Fruit fly (Drosophila melanogaster) whole organism, embryonic: ENCODE data around the gene Slu7.

ENCODE experiments used
- Asciz ChIP-seq: fragments of 200-800 bp; sonication (Bioruptor generic); optimal IDR thresholded peaks from 2 replicates; lab custom pipeline; 2017; ENCODE audit warnings: missing biosample characterization, mild to moderate bottlenecking, missing genetic modification characterization, missing genetic modification reagents
- CG13296 ChIP-seq: fragments of 200-800 bp; sonication (Bioruptor generic); optimal IDR thresholded peaks from 3 replicates; lab custom pipeline; 2018; ENCODE audit warnings: missing biosample characterization, mild to moderate bottlenecking, missing genetic modification characterization
- CG17359 ChIP-seq: fragments of 200-800 bp; sonication (Bioruptor generic); optimal IDR thresholded peaks from 3 replicates; lab custom pipeline; 2018; ENCODE audit warnings: missing biosample characterization, mild to moderate bottlenecking, missing genetic modification characterization, moderate library complexity
- CG17361 ChIP-seq: fragments of 200-800 bp; sonication (Bioruptor generic); IDR thresholded peaks from 3 replicates; pipeline ENCODE4 v1.3.6; 2022; ENCODE audit warnings: missing biosample characterization, missing genetic modification characterization
- CG18011 ChIP-seq: fragments of 200-800 bp; sonication (Bioruptor generic); optimal IDR thresholded peaks from 2 replicates; lab custom pipeline; 2017; ENCODE audit warnings: missing biosample characterization, missing genetic modification characterization, mild to moderate bottlenecking, moderate library complexity, missing genotype
- CG2889 ChIP-seq: fragments of 200-800 bp; sonication (Bioruptor generic); IDR thresholded peaks from 3 replicates; pipeline ENCODE4 v1.3.6; 2022; ENCODE audit warnings: missing biosample characterization, missing genetic modification characterization
- CG32767 ChIP-seq: fragments of 200-800 bp; sonication (Bioruptor generic); IDR thresholded peaks from 2 replicates; pipeline ENCODE4 v1.3.6; 2022; ENCODE audit warnings: missing biosample characterization, missing genetic modification characterization
- CG4617 ChIP-seq: fragments of 200-800 bp; sonication (Bioruptor generic); optimal IDR thresholded peaks from 3 replicates; lab custom pipeline; 2016; ENCODE audit warnings: missing biosample characterization, missing genetic modification characterization, borderline replicate concordance
- CG5180 ChIP-seq: fragments of 200-800 bp; sonication (Bioruptor generic); optimal IDR thresholded peaks from 3 replicates; lab custom pipeline; 2017; ENCODE audit warnings: missing biosample characterization, missing genetic modification characterization, mild to moderate bottlenecking, moderate library complexity, missing genetic modification reagents
- CG7556 ChIP-seq: fragments of 200-800 bp; sonication (Bioruptor generic); optimal IDR thresholded peaks from 2 replicates; lab custom pipeline; 2017; ENCODE audit warnings: missing biosample characterization, mild to moderate bottlenecking, missing genetic modification characterization
- CG8359 ChIP-seq: fragments of 200-800 bp; sonication (Bioruptor generic); optimal IDR thresholded peaks from 2 replicates; lab custom pipeline; 2017; ENCODE audit warnings: missing biosample characterization, mild to moderate bottlenecking, missing genetic modification characterization, borderline replicate concordance
- CG9876 ChIP-seq: fragments of 200-800 bp; sonication (Bioruptor generic); optimal IDR thresholded peaks from 2 replicates; lab custom pipeline; 2016; ENCODE audit warnings: missing biosample characterization, missing genetic modification characterization
- CTCF ChIP-seq: fragments of 200-800 bp; sonication (Bioruptor generic); optimal IDR thresholded peaks from 2 replicates; lab custom pipeline; 2017; ENCODE audit warnings: missing biosample characterization, mild to moderate bottlenecking, missing genetic modification characterization, moderate library complexity
- Dref ChIP-seq: fragments of 200-800 bp; sonication (Bioruptor generic); IDR thresholded peaks from 2 replicates; pipeline ENCODE4 v1.3.6; 2022; ENCODE audit warnings: missing biosample characterization, missing genetic modification characterization
- E2f1 ChIP-seq: fragments of 200-800 bp; sonication (Bioruptor generic); IDR thresholded peaks from 2 replicates; pipeline ENCODE4 v1.3.6; 2022; ENCODE audit warnings: missing biosample characterization, missing genetic modification characterization
- E2f2 ChIP-seq: fragments of 200-800 bp; sonication (Bioruptor generic); IDR thresholded peaks from 2 replicates; pipeline ENCODE4 v1.3.6; 2022; ENCODE audit warnings: missing biosample characterization, missing genetic modification characterization
- Fer2 ChIP-seq: fragments of 200-800 bp; sonication (Bioruptor generic); optimal IDR thresholded peaks from 2 replicates; lab custom pipeline; 2018; ENCODE audit warnings: missing biosample characterization, mild to moderate bottlenecking, missing genetic modification characterization, moderate library complexity
- HLH3B ChIP-seq: fragments of 200-800 bp; sonication (Bioruptor generic); IDR thresholded peaks from 2 replicates; pipeline ENCODE4 v1.3.6; 2022; ENCODE audit warnings: missing biosample characterization, missing genetic modification characterization
- HLH54F ChIP-seq: fragments of 200-800 bp; sonication (Bioruptor generic); optimal IDR thresholded peaks from 3 replicates; lab custom pipeline; 2016; ENCODE audit warnings: missing biosample characterization, missing genetic modification characterization
- Hand ChIP-seq: fragments of 200-800 bp; sonication (Bioruptor generic); optimal IDR thresholded peaks from 2 replicates; lab custom pipeline; 2017; ENCODE audit warnings: mild to moderate bottlenecking, missing biosample characterization, missing genetic modification reagents, missing genetic modification characterization
- NK7.1 ChIP-seq: fragments of 200-800 bp; sonication (Bioruptor generic); optimal IDR thresholded peaks from 3 replicates; lab custom pipeline; 2016; ENCODE audit warnings: missing biosample characterization, missing genetic modification characterization
- Oli ChIP-seq: fragments of 200-800 bp; sonication (Bioruptor generic); optimal IDR thresholded peaks from 2 replicates; lab custom pipeline; 2018; ENCODE audit warnings: missing biosample characterization, mild to moderate bottlenecking, missing genetic modification characterization, moderate library complexity
- Usf ChIP-seq: fragments of 200-800 bp; sonication (Bioruptor generic); optimal IDR thresholded peaks from 2 replicates; lab custom pipeline; 2017; ENCODE audit warnings: missing genotype, missing biosample characterization, missing genetic modification characterization
- Xrp1 ChIP-seq: fragments of 200-800 bp; sonication (Bioruptor generic); IDR thresholded peaks from 2 replicates; pipeline ENCODE4 v1.3.6; 2022; ENCODE audit warnings: missing biosample characterization, missing genetic modification characterization
- abd-A ChIP-seq: fragments of 200-800 bp; sonication (Bioruptor generic); optimal IDR thresholded peaks from 3 replicates; lab custom pipeline; 2019; ENCODE audit warnings: missing biosample characterization, mild to moderate bottlenecking, missing genetic modification characterization, moderate library complexity
- ac ChIP-seq: fragments of 200-800 bp; sonication (Bioruptor generic); optimal IDR thresholded peaks from 3 replicates; lab custom pipeline; 2017; ENCODE audit warnings: missing biosample characterization, mild to moderate bottlenecking, missing genetic modification characterization
- br ChIP-seq: fragments of >200 bp; optimal IDR thresholded peaks from 2 replicates; lab custom pipeline; 2017
- bsh ChIP-seq, 2 experiments: fragments of 200-800 bp; sonication (Bioruptor generic); optimal IDR thresholded peaks; 2 replicates each; lab custom pipeline; 2017 to 2018; ENCODE audit warnings: mild to moderate bottlenecking in 2 of 2, missing biosample characterization in 2 of 2, missing genetic modification characterization in 2 of 2, moderate library complexity in 1 of 2
- cato ChIP-seq: fragments of 200-800 bp; sonication (Bioruptor generic); optimal IDR thresholded peaks from 2 replicates; lab custom pipeline; 2016; ENCODE audit warnings: missing biosample characterization, missing genetic modification characterization, borderline replicate concordance
- caup ChIP-seq: fragments of 200-800 bp; sonication (Bioruptor generic); optimal IDR thresholded peaks from 3 replicates; lab custom pipeline; 2017; ENCODE audit warnings: missing biosample characterization, mild to moderate bottlenecking, missing genetic modification characterization, moderate library complexity; ENCODE audit not compliant: severe bottlenecking
- chif ChIP-seq, 2 experiments: fragments of 200-800 bp; sonication (Bioruptor generic); optimal IDR thresholded peaks; 3 replicates each; lab custom pipeline; 2016; ENCODE audit warnings: missing biosample characterization in 2 of 2, missing genetic modification characterization in 2 of 2
- chinmo ChIP-seq: fragments of 200-800 bp; sonication (Bioruptor generic); IDR thresholded peaks from 4 replicates; pipeline ENCODE4 v1.3.6; 2022; ENCODE audit warnings: missing biosample characterization, missing genetic modification characterization; ENCODE audit not compliant: partially characterized antibody
- crp ChIP-seq, 2 experiments: fragments of 200-800 bp; sonication (Bioruptor generic); optimal IDR thresholded peaks; 2 replicates in 1 of 2; 3 replicates in 1 of 2; lab custom pipeline; 2017; ENCODE audit warnings: missing biosample characterization in 2 of 2, missing genetic modification characterization in 2 of 2, mild to moderate bottlenecking in 1 of 2, moderate library complexity in 1 of 2
- fd96Cb ChIP-seq: fragments of 200-800 bp; sonication (Bioruptor generic); optimal IDR thresholded peaks from 2 replicates; lab custom pipeline; 2018; ENCODE audit warnings: missing biosample characterization, mild to moderate bottlenecking, missing genetic modification characterization, moderate library complexity
- gcm ChIP-seq: fragments of 200-800 bp; sonication (Bioruptor generic); optimal IDR thresholded peaks from 2 replicates; lab custom pipeline; 2019; ENCODE audit warnings: missing biosample characterization, mild to moderate bottlenecking, missing genetic modification characterization, moderate library complexity
- ham ChIP-seq: fragments of 200-800 bp; sonication (Bioruptor generic); IDR thresholded peaks from 2 replicates; pipeline ENCODE4 v1.3.6; 2022; ENCODE audit warnings: missing biosample characterization, missing genetic modification characterization
- kay ChIP-seq: fragments of 200-800 bp; sonication (Bioruptor generic); optimal IDR thresholded peaks from 2 replicates; lab custom pipeline; 2016; ENCODE audit warnings: missing biosample characterization, missing genetic modification characterization
- kni ChIP-seq: fragments of 200-800 bp; sonication (Bioruptor generic); optimal IDR thresholded peaks from 3 replicates; lab custom pipeline; 2017; ENCODE audit warnings: mild to moderate bottlenecking, missing biosample characterization, missing genetic modification reagents, missing genetic modification characterization
- lab ChIP-seq: fragments of 200-800 bp; sonication (Bioruptor generic); optimal IDR thresholded peaks from 3 replicates; lab custom pipeline; 2017; ENCODE audit warnings: missing biosample characterization, missing genetic modification characterization, mild to moderate bottlenecking, moderate library complexity, missing genetic modification reagents
- lola ChIP-seq, 3 experiments: fragments of >200 bp in 2 of 3; fragments of 200-800 bp in 1 of 3; sonication (Bioruptor generic) in 1 of 3; optimal IDR thresholded peaks; 2 replicates each; lab custom pipeline; 2017 to 2019; ENCODE audit warnings: missing biosample characterization in 3 of 3, missing genetic modification characterization in 3 of 3, mild to moderate bottlenecking in 1 of 3, moderate library complexity in 1 of 3
- mirr ChIP-seq: fragments of 200-800 bp; sonication (Bioruptor generic); optimal IDR thresholded peaks from 3 replicates; lab custom pipeline; 2018; ENCODE audit warnings: missing biosample characterization, mild to moderate bottlenecking, missing genetic modification characterization
- nerfin-2 ChIP-seq: fragments of 200-800 bp; sonication (Bioruptor generic); IDR thresholded peaks from 2 replicates; pipeline ENCODE4 v1.3.6; 2022; ENCODE audit warnings: missing biosample characterization, missing genetic modification characterization; ENCODE audit not compliant: partially characterized antibody
- p53 ChIP-seq: fragments of 200-800 bp; sonication (Bioruptor generic); optimal IDR thresholded peaks from 2 replicates; lab custom pipeline; 2016; ENCODE audit warnings: missing biosample characterization, missing genetic modification characterization
- repo ChIP-seq: fragments of 200-800 bp; sonication (Bioruptor generic); optimal IDR thresholded peaks from 2 replicates; lab custom pipeline; 2016; ENCODE audit warnings: missing biosample characterization, missing genetic modification characterization
- slbo ChIP-seq: fragments of 200-800 bp; sonication (Bioruptor generic); IDR thresholded peaks from 2 replicates; pipeline ENCODE4 v1.3.6; 2022; ENCODE audit warnings: missing biosample characterization, missing genetic modification characterization
- slou ChIP-seq: fragments of 200-800 bp; sonication (Bioruptor generic); optimal IDR thresholded peaks from 3 replicates; lab custom pipeline; 2016; ENCODE audit warnings: missing biosample characterization, missing genetic modification characterization
- tna ChIP-seq: fragments of 200-800 bp; sonication (Bioruptor generic); IDR thresholded peaks from 2 replicates; pipeline ENCODE4 v1.3.6; 2022; ENCODE audit warnings: missing biosample characterization, missing genetic modification characterization; ENCODE audit not compliant: partially characterized antibody
- ttk ChIP-seq: fragments of 200-800 bp; sonication (Bioruptor generic); IDR thresholded peaks from 2 replicates; pipeline ENCODE4 v2.1.2; 2022; ENCODE audit warnings: missing biosample characterization, missing genetic modification characterization
- vfl ChIP-seq: fragments of 200-800 bp; sonication (Bioruptor generic); optimal IDR thresholded peaks from 2 replicates; lab custom pipeline; 2016; ENCODE audit warnings: missing biosample characterization, missing genetic modification characterization
- vnd ChIP-seq: fragments of 200-800 bp; sonication (Bioruptor generic); IDR thresholded peaks from 3 replicates; pipeline ENCODE4 v1.3.6; 2022; ENCODE audit warnings: missing biosample characterization, missing genetic modification characterization; ENCODE audit not compliant: partially characterized antibody
- wek ChIP-seq: fragments of 200-800 bp; sonication (Bioruptor generic); optimal IDR thresholded peaks from 3 replicates; lab custom pipeline; 2018; ENCODE audit warnings: missing biosample characterization, mild to moderate bottlenecking, missing genetic modification characterization, moderate library complexity

Slu7 gene

dm6 chr3R:29077572-29077971 lies 38.7 kb upstream of the Slu7 start (continued):
- TF ChIP-seq caup (GFP tag; lab: Kevin White, UChicago) (no peak), cato (no peak), ham (no peak), nerfin-2 (GFP tag; lab: Robert Waterston, UW) (no peak), CTCF (GFP tag; lab: Kevin White, UChicago) (no peak), vfl (GFP tag; lab: Kevin White, UChicago) (no peak), Hand (GFP tag; lab: Kevin White, UChicago) (no peak), ttk (GFP tag; lab: Robert Waterston, UW) (no peak), CG2889 (GFP tag; lab: Robert Waterston, UW) (no peak), lab (GFP tag; lab: Kevin White, UChicago) (peak; percentile 27), kay (no peak), lola (GFP tag; optimal IDR thresholded peaks at IDR 0.05; lab: Kevin White, UChicago) (no peak), NK7.1 (no peak), CG32767 (GFP tag; lab: Robert Waterston, UW) (no peak), CG18011 (GFP tag; lab: Kevin White, UChicago) (no peak), CG9876 (GFP tag; lab: Kevin White, UChicago) (peak; percentile 2), Usf (no peak), CG4617 (GFP tag; lab: Kevin White, UChicago) (no peak), CG5180 (no peak), br (lab: Kevin White, UChicago) (no peak), Dref (GFP tag; lab: Robert Waterston, UW) (no peak), abd-A (tag; lab: Kevin White, UChicago) (no peak), Xrp1 (GFP tag; lab: Robert Waterston, UW) (no peak), CG17361 (no peak), repo (GFP tag; lab: Kevin White, UChicago) (no peak), p53 (GFP tag; lab: Kevin White, UChicago) (no peak), bsh (GFP tag; optimal IDR thresholded peaks at IDR 0.05; lab: Kevin White, UChicago) (no peak), fd96Cb (tag; lab: Kevin White, UChicago) (no peak), gcm (GFP tag; lab: Kevin White, UChicago) (no peak), slou (GFP tag; lab: Kevin White, UChicago) (no peak), E2f2 (GFP tag; lab: Robert Waterston, UW) (no peak), wek (GFP tag; lab: Kevin White, UChicago) (no peak), CG8359 (GFP tag; lab: Kevin White, UChicago) (no peak), CG13296 (peak; percentile 14), crp (GFP tag; optimal IDR thresholded peaks at IDR 0.05; lab: Kevin White, UChicago) (no peak), Asciz (GFP tag; lab: Kevin White, UChicago) (peak; percentile 13), Oli (tag; lab: Kevin White, UChicago) (no peak), mirr (GFP tag; lab: Kevin White, UChicago) (no peak), kni (GFP tag; lab: Kevin White, UChicago) (no peak), HLH3B (GFP tag; lab: Robert Waterston, UW) (no peak), slbo (GFP tag; lab: Robert Waterston, UW) (0 out of 2 replicates have a peak, but pooled peaks have one; percentile 24), tna (GFP tag; lab: Robert Waterston, UW) (no peak), chif (GFP tag; optimal IDR thresholded peaks at IDR 0.05; lab: Kevin White, UChicago) (no peak), vnd (GFP tag; lab: Robert Waterston, UW) (no peak), Fer2 (tag; lab: Kevin White, UChicago) (no peak), HLH54F (GFP tag; lab: Kevin White, UChicago) (no peak), CG17359 (tag; lab: Kevin White, UChicago) (peak; percentile 15), ac (GFP tag; lab: Kevin White, UChicago) (no peak), CG7556 (no peak), chinmo (GFP tag; lab: Robert Waterston, UW) (0 out of 4 replicates have a peak, but pooled peaks have one; percentile 6), E2f1 (GFP tag; lab: Robert Waterston, UW) (no peak)
